Worm (Caenorhabditis elegans) whole organism, young adult: Measurements from ENCODE around the gene mrpl-18.

ENCODE experiments used
- B0035.1 ChIP-seq: sonication (generic microtip); optimal IDR thresholded peaks from 2 replicates; lab custom pipeline; 2016; ENCODE audit warnings: missing genetic modification characterization, mild to moderate bottlenecking, missing compliant biosample characterization, missing genotype, missing genetic modification reagents
- B0261.1 ChIP-seq: sonication (generic microtip); optimal IDR thresholded peaks from 2 replicates; lab custom pipeline; 2016; ENCODE audit warnings: mild to moderate bottlenecking, missing genetic modification characterization, moderate library complexity, missing compliant biosample characterization
- C06A6.2 ChIP-seq: fragments of 200-800 bp; sonication (Bioruptor generic); conservative IDR thresholded peaks from 2 replicates; pipeline ENCODE4 v1.3.6; 2022; ENCODE audit warnings: missing genetic modification characterization, missing compliant biosample characterization
- F33H1.4 ChIP-seq: fragments of 200-800 bp; sonication (Bioruptor generic); IDR thresholded peaks from 2 replicates; pipeline ENCODE4 v1.3.6; 2022; ENCODE audit warnings: missing genetic modification reagents, missing genetic modification characterization, missing compliant biosample characterization
- F57C9.4 ChIP-seq: sonication (generic microtip); optimal IDR thresholded peaks from 2 replicates; lab custom pipeline; 2017; ENCODE audit warnings: mild to moderate bottlenecking, missing genetic modification characterization, missing compliant biosample characterization
- Y53F4B.3 ChIP-seq: fragments of 200-800 bp; sonication (Bioruptor generic); IDR thresholded peaks from 2 replicates; pipeline ENCODE4 v1.3.6; 2022; ENCODE audit warnings: missing genetic modification reagents, missing genetic modification characterization, missing compliant biosample characterization
- Y53G8AR.9 ChIP-seq: fragments of 200-800 bp; sonication (Bioruptor generic); conservative IDR thresholded peaks from 2 replicates; pipeline ENCODE4 v1.3.6; 2022; ENCODE audit warnings: missing genetic modification reagents, missing genetic modification characterization, missing compliant biosample characterization
- Y67H2A.10 ChIP-seq: fragments of 200-800 bp; sonication (Bioruptor generic); conservative IDR thresholded peaks from 2 replicates; pipeline ENCODE4 v1.3.6; 2022; ENCODE audit warnings: missing genetic modification reagents, missing genetic modification characterization, missing compliant biosample characterization
- ZK185.1 ChIP-seq: sonication (generic microtip); optimal IDR thresholded peaks from 2 replicates; lab custom pipeline; 2016; ENCODE audit warnings: mild to moderate bottlenecking, missing genetic modification characterization, missing compliant biosample characterization; ENCODE audit not compliant: poor library complexity, severe bottlenecking
- aptf-2 ChIP-seq: fragments of 200-800 bp; sonication (Bioruptor generic); conservative IDR thresholded peaks from 2 replicates; pipeline ENCODE4 v1.3.6; 2022; ENCODE audit warnings: missing genetic modification reagents, missing genetic modification characterization, missing compliant biosample characterization
- aptf-3 ChIP-seq: fragments of 200-800 bp; sonication (Bioruptor generic); IDR thresholded peaks from 2 replicates; pipeline ENCODE4 v1.3.6; 2022; ENCODE audit warnings: missing genetic modification characterization, missing compliant biosample characterization
- atf-7 ChIP-seq: sonication (generic microtip); optimal IDR thresholded peaks from 2 replicates; lab custom pipeline; 2017; ENCODE audit warnings: mild to moderate bottlenecking, missing genetic modification characterization, missing compliant biosample characterization
- athp-1 ChIP-seq: sonication (generic microtip); optimal IDR thresholded peaks from 2 replicates; lab custom pipeline; 2017; ENCODE audit warnings: mild to moderate bottlenecking, missing genetic modification characterization, missing compliant biosample characterization
- attf-3 ChIP-seq: fragments of 200-800 bp; sonication (Bioruptor generic); conservative IDR thresholded peaks from 2 replicates; pipeline ENCODE4 v1.3.6; 2022; ENCODE audit warnings: missing genetic modification reagents, missing genetic modification characterization, missing compliant biosample characterization
- attf-6 ChIP-seq: fragments of 200-800 bp; sonication (Bioruptor generic); IDR thresholded peaks from 2 replicates; pipeline ENCODE4 v1.3.6; 2022; ENCODE audit warnings: missing genetic modification reagents, missing genetic modification characterization, missing compliant biosample characterization
- bed-2 ChIP-seq: fragments of 200-800 bp; sonication (Bioruptor generic); IDR thresholded peaks from 2 replicates; pipeline ENCODE4 v1.3.6; 2022; ENCODE audit warnings: missing genetic modification reagents, missing genetic modification characterization, missing compliant biosample characterization
- ccch-3 ChIP-seq: fragments of 200-800 bp; sonication (Bioruptor generic); optimal IDR thresholded peaks from 2 replicates; lab custom pipeline; 2018; ENCODE audit warnings: mild to moderate bottlenecking, missing genetic modification characterization, missing compliant biosample characterization
- ceh-40 ChIP-seq: fragments of 200-800 bp; sonication (Bioruptor generic); IDR thresholded peaks from 2 replicates; pipeline ENCODE4 v1.3.6; 2022; ENCODE audit warnings: missing genetic modification characterization, missing compliant biosample characterization
- ceh-79 ChIP-seq: sonication (generic microtip); optimal IDR thresholded peaks from 2 replicates; lab custom pipeline; 2017; ENCODE audit warnings: mild to moderate bottlenecking, missing genetic modification characterization, missing compliant biosample characterization
- chd-7 ChIP-seq: sonication (generic microtip); optimal IDR thresholded peaks from 2 replicates; lab custom pipeline; 2016; ENCODE audit warnings: mild to moderate bottlenecking, missing genetic modification characterization, moderate library complexity, missing compliant biosample characterization
- dpff-1 ChIP-seq: sonication (generic microtip); optimal IDR thresholded peaks from 2 replicates; lab custom pipeline; 2017; ENCODE audit warnings: mild to moderate bottlenecking, missing genetic modification characterization, missing compliant biosample characterization
- dpl-1 ChIP-seq: fragments of 150-350 bp; optimal IDR thresholded peaks from 2 replicates; lab custom pipeline; 2014; ENCODE audit warnings: missing biosample characterization, missing genetic modification reagents, missing genetic modification characterization
- gei-17 ChIP-seq: fragments of 200-800 bp; sonication (Bioruptor generic); optimal IDR thresholded peaks from 2 replicates; lab custom pipeline; 2018; ENCODE audit warnings: mild to moderate bottlenecking, missing genetic modification characterization, missing compliant biosample characterization
- him-1 ChIP-seq: sonication (generic microtip); optimal IDR thresholded peaks from 2 replicates; lab custom pipeline; 2016; ENCODE audit warnings: missing genotype, missing genetic modification reagents, missing genetic modification characterization, missing compliant biosample characterization
- hlh-12 ChIP-seq: sonication (generic microtip); optimal IDR thresholded peaks from 2 replicates; lab custom pipeline; 2016; ENCODE audit warnings: missing genetic modification characterization, missing compliant biosample characterization
- hsf-1 ChIP-seq: fragments of 200-800 bp; sonication (Bioruptor generic); IDR thresholded peaks from 2 replicates; pipeline ENCODE4 v1.3.6; 2022; ENCODE audit warnings: missing genetic modification reagents, missing genetic modification characterization, missing compliant biosample characterization
- lag-1 ChIP-seq: fragments of 200-800 bp; sonication (Bioruptor generic); IDR thresholded peaks from 2 replicates; pipeline ENCODE4 v1.3.6; 2022; ENCODE audit warnings: missing genetic modification reagents, missing genetic modification characterization, missing compliant biosample characterization
- let-526 ChIP-seq: fragments of 200-800 bp; sonication (Bioruptor generic); IDR thresholded peaks from 2 replicates; pipeline ENCODE4 v1.3.6; 2022; ENCODE audit warnings: missing genetic modification reagents, missing genetic modification characterization, missing compliant biosample characterization
- lir-1 ChIP-seq: fragments of 200-800 bp; sonication (Bioruptor generic); conservative IDR thresholded peaks from 2 replicates; pipeline ENCODE4 v1.3.6; 2022; ENCODE audit warnings: missing genetic modification reagents, missing genetic modification characterization, missing compliant biosample characterization
- lsy-27 ChIP-seq: sonication (generic microtip); optimal IDR thresholded peaks from 2 replicates; lab custom pipeline; 2017; ENCODE audit warnings: missing genetic modification characterization, mild to moderate bottlenecking, missing compliant biosample characterization, antibody characterized with exemption, missing genotype, borderline replicate concordance; ENCODE audit not compliant: insufficient read depth
- mcd-1 ChIP-seq: fragments of 200-800 bp; sonication (Bioruptor generic); IDR thresholded peaks from 2 replicates; pipeline ENCODE4 v1.3.6; 2022; ENCODE audit warnings: missing genetic modification reagents, missing genetic modification characterization, missing compliant biosample characterization
- nfya-2 ChIP-seq: fragments of 200-800 bp; sonication (Bioruptor generic); IDR thresholded peaks from 2 replicates; pipeline ENCODE4 v1.3.6; 2022; ENCODE audit warnings: missing genetic modification reagents, missing genetic modification characterization, missing compliant biosample characterization
- nfyb-1 ChIP-seq: fragments of 200-800 bp; sonication (Bioruptor generic); IDR thresholded peaks from 2 replicates; pipeline ENCODE4 v1.3.6; 2022; ENCODE audit warnings: missing genetic modification reagents, missing genetic modification characterization, missing compliant biosample characterization
- pbrm-1 ChIP-seq: fragments of 200-800 bp; sonication (Bioruptor generic); IDR thresholded peaks from 2 replicates; pipeline ENCODE4 v1.3.6; 2022; ENCODE audit warnings: missing genetic modification reagents, missing genetic modification characterization, missing compliant biosample characterization
- snpc-1.1 ChIP-seq: sonication (generic microtip); optimal IDR thresholded peaks from 2 replicates; lab custom pipeline; 2017; ENCODE audit warnings: missing genetic modification characterization, mild to moderate bottlenecking, missing compliant biosample characterization, antibody characterized with exemption, moderate library complexity, missing genotype, missing genetic modification reagents; ENCODE audit not compliant: insufficient read depth
- snpc-1.3 ChIP-seq: sonication (generic microtip); optimal IDR thresholded peaks from 2 replicates; lab custom pipeline; 2017; ENCODE audit warnings: missing genetic modification characterization, mild to moderate bottlenecking, missing compliant biosample characterization, antibody characterized with exemption, moderate library complexity, missing genotype, missing genetic modification reagents; ENCODE audit not compliant: insufficient read depth
- snpc-3.4 ChIP-seq: sonication (generic microtip); optimal IDR thresholded peaks from 2 replicates; lab custom pipeline; 2017; ENCODE audit warnings: missing genetic modification characterization, mild to moderate bottlenecking, missing compliant biosample characterization, antibody characterized with exemption, moderate library complexity, missing genotype, missing genetic modification reagents
- tbp1 ChIP-seq: fragments of 200-800 bp; sonication (Bioruptor generic); optimal IDR thresholded peaks from 2 replicates; lab custom pipeline; 2018; ENCODE audit warnings: mild to moderate bottlenecking, missing genetic modification characterization, missing compliant biosample characterization
- tbx-9 ChIP-seq: sonication (generic microtip); optimal IDR thresholded peaks from 2 replicates; lab custom pipeline; 2016; ENCODE audit warnings: borderline replicate concordance, missing genetic modification characterization, inconsistent platforms, missing compliant biosample characterization
- unc-62 ChIP-seq: fragments of 150-350 bp; optimal IDR thresholded peaks from 2 replicates; lab custom pipeline; 2014; ENCODE audit warnings: missing biosample characterization, missing genetic modification reagents, missing genetic modification characterization
- xnd-1 ChIP-seq: sonication (generic microtip); optimal IDR thresholded peaks from 2 replicates; lab custom pipeline; 2016; ENCODE audit warnings: missing genotype, missing genetic modification reagents, missing genetic modification characterization, missing compliant biosample characterization
- zfh-2 ChIP-seq: fragments of 200-800 bp; sonication (Bioruptor generic); conservative IDR thresholded peaks from 2 replicates; pipeline ENCODE4 v1.3.6; 2022; ENCODE audit warnings: missing genetic modification reagents, missing genetic modification characterization, missing compliant biosample characterization
- ztf-28 ChIP-seq: fragments of 200-800 bp; sonication (Bioruptor generic); IDR thresholded peaks from 2 replicates; pipeline ENCODE4 v1.3.6; 2022; ENCODE audit warnings: missing genetic modification reagents, missing genetic modification characterization, missing compliant biosample characterization
- ztf-3 ChIP-seq: fragments of 200-800 bp; sonication (Bioruptor generic); optimal IDR thresholded peaks from 2 replicates; lab custom pipeline; 2018; ENCODE audit warnings: mild to moderate bottlenecking, missing genetic modification characterization, missing compliant biosample characterization

Gene mrpl-18

ce11 chrIII:8098116-8098515, 46.7 kb upstream of the mrpl-18 start, which contains the start of gene K06H7.8:
Gene K06H7.8 (minus strand): TSS chrIII:8098216.
- no peak for TF ChIP-seq snpc-1.3
- no peak for TF ChIP-seq Y67H2A.10 (GFP tag; lab: Robert Waterston, UW)

DNA sequence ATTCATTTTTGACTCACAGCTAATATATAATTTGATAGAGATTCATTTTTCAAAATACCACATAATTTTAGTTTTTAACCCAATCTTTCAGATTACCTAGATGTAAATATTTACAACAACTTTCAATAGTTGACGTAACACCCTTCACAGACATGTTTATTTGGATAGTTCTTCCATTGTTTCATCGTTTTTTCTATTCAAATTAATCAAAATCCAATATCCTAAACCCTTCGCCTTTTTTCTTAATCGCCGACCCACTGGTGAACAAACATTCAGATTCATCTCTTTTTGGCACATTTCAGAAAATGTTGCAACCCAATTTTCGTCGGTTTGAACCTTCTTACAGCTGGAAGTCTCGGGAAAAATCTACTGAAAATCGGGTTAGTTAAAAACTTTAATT, 45.8 kb upstream of the mrpl-18 start, which contains the start of gene K06H7.1:
K06H7.1 (plus strand) TSS at position 301 of the 400 bp plus-strand sequence.
- TF ChIP-seq lir-1 (GFP tag; lab: Robert Waterston, UW) (no peak), ZK185.1 (tag; lab: Kevin White, UChicago) (no peak), B0035.1 (tag; lab: Kevin White, UChicago) (no peak), hsf-1 (GFP tag; lab: Robert Waterston, UW) (no peak), C06A6.2 (GFP tag; lab: Robert Waterston, UW) (no peak), xnd-1 (tag; lab: Kevin White, UChicago) (no peak), dpl-1 (GFP tag; lab: Kevin White, UChicago) (no peak), let-526 (no peak), nfya-2 (GFP tag; lab: Robert Waterston, UW) (no peak), F57C9.4 (tag; lab: Kevin White, UChicago) (no peak), ceh-40 (GFP tag; lab: Robert Waterston, UW) (no peak), Y53F4B.3 (GFP tag; lab: Robert Waterston, UW) (no peak), hlh-12 (tag; lab: Kevin White, UChicago) (no peak), ceh-79 (tag; lab: Kevin White, UChicago) (no peak), mcd-1 (GFP tag; lab: Robert Waterston, UW) (no peak), ztf-28 (no peak), nfyb-1 (GFP tag; lab: Robert Waterston, UW) (no peak), dpff-1 (tag; lab: Kevin White, UChicago) (no peak), gei-17 (GFP tag; lab: Kevin White, UChicago) (no peak), bed-2 (GFP tag; lab: Robert Waterston, UW) (no peak)
- TF ChIP-seq, all 124 proteins: peak for 0

DNA sequence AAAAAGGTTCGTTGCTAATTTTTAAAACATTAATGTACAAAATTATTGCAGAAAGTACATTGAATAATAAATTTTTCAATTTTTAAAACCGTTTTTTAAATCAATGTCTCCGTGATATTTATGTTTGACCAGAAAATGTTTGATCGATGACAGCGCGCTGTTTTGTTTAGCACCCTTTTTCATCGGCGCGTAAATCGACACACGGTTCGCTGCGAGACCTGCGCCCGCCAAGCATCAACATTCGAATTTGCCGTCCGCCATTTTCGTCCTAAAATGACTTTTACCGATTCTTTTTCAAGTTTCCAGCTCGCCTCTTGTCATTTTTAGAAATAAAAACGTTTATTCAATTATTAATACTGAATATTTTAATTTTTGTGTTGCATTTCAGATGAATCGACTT, 43.9 kb upstream of the mrpl-18 start, which contains the start of gene plk-1:
plk-1 (plus strand) TSS at position 389 of the 400 bp plus-strand sequence.
- no peak for TF ChIP-seq ZK185.1 (tag; lab: Kevin White, UChicago)
- no peak for TF ChIP-seq aptf-2 (GFP tag; lab: Robert Waterston, UW)
- no peak for TF ChIP-seq zfh-2 (GFP tag; lab: Robert Waterston, UW)
- peak; percentile 87 for TF ChIP-seq snpc-3.4
- peak; percentile 33 for TF ChIP-seq athp-1 (tag; lab: Kevin White, UChicago)
- TF ChIP-seq tbp1 (GFP tag; lab: Kevin White, UChicago): peak; percentile 49
- TF ChIP-seq ceh-79 (tag; lab: Kevin White, UChicago): no peak
- TF ChIP-seq unc-62 (GFP tag; lab: Kevin White, UChicago): no peak
- TF ChIP-seq tbx-9 (tag; lab: Kevin White, UChicago): no peak
- no peak for TF ChIP-seq lsy-27 (tag; lab: Kevin White, UChicago)
- TF ChIP-seq atf-7 (tag; lab: Kevin White, UChicago): no peak
- no peak for TF ChIP-seq him-1
- peak; percentile 70 for TF ChIP-seq hsf-1 (GFP tag; lab: Robert Waterston, UW)
- peak; percentile 95 for TF ChIP-seq F33H1.4 (GFP tag; lab: Robert Waterston, UW)
- peak; percentile 24 for TF ChIP-seq snpc-1.1
- TF ChIP-seq ztf-3 (GFP tag; lab: Kevin White, UChicago): no peak
- peak; percentile 65 for TF ChIP-seq pbrm-1 (GFP tag; lab: Robert Waterston, UW)
- TF ChIP-seq attf-3 (GFP tag; lab: Robert Waterston, UW): peak; percentile 54
- no peak for TF ChIP-seq Y53G8AR.9 (GFP tag; lab: Robert Waterston, UW)
- no peak for TF ChIP-seq B0035.1 (tag; lab: Kevin White, UChicago)
- no peak for TF ChIP-seq ccch-3
- no peak for TF ChIP-seq Y53F4B.3 (GFP tag; lab: Robert Waterston, UW)
- no peak for TF ChIP-seq lir-1 (GFP tag; lab: Robert Waterston, UW)
- TF ChIP-seq aptf-3: no peak
- peak; percentile 54 for TF ChIP-seq mcd-1 (GFP tag; lab: Robert Waterston, UW)
- TF ChIP-seq attf-6 (GFP tag; lab: Robert Waterston, UW): no peak
- no peak for TF ChIP-seq lag-1 (GFP tag; lab: Robert Waterston, UW)
- no peak for TF ChIP-seq B0261.1
- no peak for TF ChIP-seq chd-7
